Worm (Caenorhabditis elegans): ENCODE data around the gene R13H4.2.

DNA sequence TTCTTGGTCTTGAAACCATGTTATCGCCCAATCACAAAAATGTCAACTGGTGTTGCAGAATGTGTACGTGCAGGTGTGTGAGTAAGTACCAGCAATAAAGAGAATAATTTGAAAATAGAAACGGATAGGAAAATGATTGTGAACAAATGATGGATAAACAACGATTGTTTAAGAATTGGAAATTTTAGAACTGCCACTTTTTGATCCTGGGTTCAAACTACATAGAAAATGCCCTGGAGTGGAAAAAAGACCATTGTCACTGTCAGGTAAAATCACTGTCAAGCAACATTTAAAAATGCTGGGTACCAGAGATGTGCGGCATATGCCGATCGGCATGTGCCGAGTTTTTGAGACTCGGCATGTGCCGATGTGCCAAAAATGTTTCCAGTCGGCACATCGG, 47.0 kb downstream of the R13H4.2 start:
- no peak for TF ChIP-seq zim-3 (tag; optimal IDR thresholded peaks at IDR 0.05)
- no peak for TF ChIP-seq F39B2.1 (GFP tag; IDR thresholded peaks at IDR 0.05)
